Worm (Caenorhabditis elegans) whole organism, young adult: Measurements from ENCODE around the gene rfk-1.

Experiments
- C06A6.2 ChIP-seq: fragments of 200-800 bp; sonication (Bioruptor generic); conservative IDR thresholded peaks from 2 replicates; pipeline ENCODE4 v1.3.6; 2022; ENCODE audit warnings: missing genetic modification characterization, missing compliant biosample characterization
- F22D6.2 ChIP-seq: sonication (generic microtip); optimal IDR thresholded peaks from 2 replicates; lab custom pipeline; 2016; ENCODE audit warnings: mild to moderate bottlenecking, missing genetic modification characterization, missing compliant biosample characterization
- F39B2.1 ChIP-seq: fragments of 200-800 bp; sonication (Bioruptor generic); IDR thresholded peaks from 2 replicates; pipeline ENCODE4 v1.3.6; 2022; ENCODE audit warnings: missing genetic modification reagents, missing genetic modification characterization, missing compliant biosample characterization
- ama-1 ChIP-seq, 3 experiments: fragments of 150-350 bp in 1 of 3; sonication (generic microtip) in 2 of 3; optimal IDR thresholded peaks; 2 replicates each; lab custom pipeline; 2014 to 2018; ENCODE audit warnings: missing biosample characterization in 2 of 3, missing genetic modification characterization in 2 of 3, missing genetic modification reagents in 2 of 3
- ceh-58 ChIP-seq: fragments of 200-800 bp; sonication (Bioruptor generic); IDR thresholded peaks from 2 replicates; pipeline ENCODE4 v1.3.6; 2022; ENCODE audit warnings: missing genetic modification characterization, missing compliant biosample characterization
- pha-4 ChIP-seq: fragments of 150-350 bp; sonication (generic microtip); optimal IDR thresholded peaks from 2 replicates; lab custom pipeline; 2014; ENCODE audit warnings: missing biosample characterization, missing genetic modification reagents, missing genetic modification characterization
- ztf-18 ChIP-seq: sonication (generic microtip); optimal IDR thresholded peaks from 2 replicates; lab custom pipeline; 2016; ENCODE audit warnings: missing genotype, mild to moderate bottlenecking, missing genetic modification characterization, missing compliant biosample characterization
- ztf-25 ChIP-seq: fragments of 200-800 bp; sonication (Bioruptor generic); IDR thresholded peaks from 2 replicates; pipeline ENCODE4 v1.3.6; 2022; ENCODE audit warnings: missing genetic modification reagents, missing genetic modification characterization, missing compliant biosample characterization

- TF ChIP-seq F39B2.1 (GFP tag; lab: Robert Waterston, UW) (no peak), ztf-18 (tag; lab: Kevin White, UChicago) (no peak), ceh-58 (GFP tag; lab: Robert Waterston, UW) (no peak), ztf-25 (no peak), ama-1 (optimal IDR thresholded peaks at IDR 0.05; lab: Kevin White, UChicago) (no peak), ama-1 (GFP tag; optimal IDR thresholded peaks at IDR 0.05; lab: Kevin White, UChicago) (no peak), C06A6.2 (GFP tag; lab: Robert Waterston, UW) (no peak), pha-4 (tag; lab: Kevin White, UChicago) (no peak), F22D6.2 (tag; lab: Kevin White, UChicago) (no peak)
These were observed 5.9 kb downstream of the rfk-1 start, which contains the start of gene gpa-7 for ce11 chrIV:10403193-10404058.
